Worm (Caenorhabditis elegans): ENCODE measurements around the gene pes-8.

ce11 chrX:9208492-9208891 is 43.1 kb upstream of the pes-8 start:
- no peak for TF ChIP-seq mep-1 (tag; optimal IDR thresholded peaks at IDR 0.05)
- no peak for TF ChIP-seq nhr-237 (tag; optimal IDR thresholded peaks at IDR 0.05)

Measured in whole organism, mixed stage, embryonic.